Worm (Caenorhabditis elegans) whole organism, mixed stage, embryonic: Measurements from ENCODE around the gene F26F2.8.

Experiments used
- M03D4.4 ChIP-seq: sonication (generic microtip); optimal IDR thresholded peaks from 2 replicates; lab custom pipeline; 2017; ENCODE audit warnings: mild to moderate bottlenecking, missing genetic modification characterization, missing compliant biosample characterization
- bed-3 ChIP-seq: fragments of 200-800 bp; sonication (Bioruptor generic); optimal IDR thresholded peaks from 3 replicates; lab custom pipeline; 2018; ENCODE audit warnings: mild to moderate bottlenecking, missing genetic modification characterization, moderate library complexity, missing compliant biosample characterization
- blmp-1 ChIP-seq: fragments of 150-350 bp; optimal IDR thresholded peaks from 2 replicates; lab custom pipeline; 2014; ENCODE audit warnings: missing biosample characterization, missing genetic modification characterization
- ceh-39 ChIP-seq: fragments of 150-350 bp; optimal IDR thresholded peaks from 2 replicates; lab custom pipeline; 2014; ENCODE audit warnings: missing biosample characterization, missing genetic modification characterization
- ceh-43 ChIP-seq: fragments of 200-800 bp; sonication (Bioruptor generic); optimal IDR thresholded peaks from 2 replicates; lab custom pipeline; 2018; ENCODE audit warnings: mild to moderate bottlenecking, missing genetic modification characterization, moderate library complexity, missing compliant biosample characterization
- ceh-83 ChIP-seq: fragments of 200-800 bp; sonication (Bioruptor generic); optimal IDR thresholded peaks from 2 replicates; lab custom pipeline; 2018; ENCODE audit warnings: mild to moderate bottlenecking, missing genetic modification characterization, missing compliant biosample characterization
- ces-1 ChIP-seq: fragments of 150-350 bp; optimal IDR thresholded peaks from 2 replicates; lab custom pipeline; 2014; ENCODE audit warnings: missing biosample characterization, missing genetic modification reagents, missing genetic modification characterization
- cnd-1 ChIP-seq: fragments of 200-800 bp; sonication (Bioruptor generic); optimal IDR thresholded peaks from 2 replicates; lab custom pipeline; 2018; ENCODE audit warnings: mild to moderate bottlenecking, missing genetic modification characterization, missing compliant biosample characterization
- drap-1 ChIP-seq: fragments of 200-800 bp; sonication (Bioruptor generic); optimal IDR thresholded peaks from 3 replicates; lab custom pipeline; 2018; ENCODE audit warnings: mild to moderate bottlenecking, missing genetic modification characterization, missing compliant biosample characterization
- elt-1 ChIP-seq: sonication (generic microtip); optimal IDR thresholded peaks from 2 replicates; lab custom pipeline; 2017; ENCODE audit warnings: missing genetic modification characterization, mild to moderate bottlenecking, missing compliant biosample characterization, antibody characterized with exemption, moderate library complexity, borderline replicate concordance; ENCODE audit not compliant: insufficient read depth
- elt-3 ChIP-seq: fragments of 150-350 bp; optimal IDR thresholded peaks from 2 replicates; lab custom pipeline; 2014; ENCODE audit warnings: missing biosample characterization, missing genetic modification characterization
- flh-1 ChIP-seq: fragments of 200-800 bp; sonication (Bioruptor generic); optimal IDR thresholded peaks from 2 replicates; lab custom pipeline; 2018; ENCODE audit warnings: mild to moderate bottlenecking, missing genetic modification characterization, moderate library complexity, missing compliant biosample characterization
- ham-2 ChIP-seq: fragments of 200-800 bp; sonication (Bioruptor generic); optimal IDR thresholded peaks from 2 replicates; lab custom pipeline; 2018; ENCODE audit warnings: mild to moderate bottlenecking, missing genetic modification characterization, missing compliant biosample characterization
- hlh-1 ChIP-seq: fragments of 150-350 bp; optimal IDR thresholded peaks from 2 replicates; lab custom pipeline; 2014; ENCODE audit warnings: missing biosample characterization, missing genetic modification reagents, missing genetic modification characterization
- lin-13 ChIP-seq: fragments of 150-350 bp; optimal IDR thresholded peaks from 2 replicates; lab custom pipeline; 2014; ENCODE audit warnings: missing biosample characterization, missing genetic modification characterization
- lin-32 ChIP-seq: fragments of 200-800 bp; sonication (Bioruptor generic); optimal IDR thresholded peaks from 2 replicates; lab custom pipeline; 2018; ENCODE audit warnings: mild to moderate bottlenecking, missing genetic modification characterization, missing compliant biosample characterization
- lsy-2 ChIP-seq: fragments of 150-350 bp; optimal IDR thresholded peaks from 2 replicates; lab custom pipeline; 2014; ENCODE audit warnings: missing biosample characterization, missing genetic modification characterization
- mab-5 ChIP-seq: fragments of 150-350 bp; optimal IDR thresholded peaks from 2 replicates; lab custom pipeline; 2014; ENCODE audit warnings: missing biosample characterization, missing genetic modification characterization
- mep-1 ChIP-seq: fragments of 150-350 bp; optimal IDR thresholded peaks from 2 replicates; lab custom pipeline; 2017; ENCODE audit warnings: missing biosample characterization, missing genetic modification reagents, missing genetic modification characterization, inconsistent platforms
- mls-2 ChIP-seq: sonication (generic microtip); optimal IDR thresholded peaks from 2 replicates; lab custom pipeline; 2016; ENCODE audit warnings: mild to moderate bottlenecking, missing genetic modification characterization, moderate library complexity, missing compliant biosample characterization
- nhr-12 ChIP-seq: fragments of 150-350 bp; optimal IDR thresholded peaks from 2 replicates; lab custom pipeline; 2014; ENCODE audit warnings: missing biosample characterization, missing genetic modification characterization
- nhr-237 ChIP-seq: fragments of 150-350 bp; optimal IDR thresholded peaks from 2 replicates; lab custom pipeline; 2014; ENCODE audit warnings: missing biosample characterization, missing genetic modification characterization
- nhr-76 ChIP-seq: sonication (generic microtip); optimal IDR thresholded peaks from 2 replicates; lab custom pipeline; 2017; ENCODE audit warnings: missing biosample characterization, missing genetic modification characterization
- pha-4 ChIP-seq: fragments of 150-350 bp; optimal IDR thresholded peaks from 2 replicates; lab custom pipeline; 2018; ENCODE audit warnings: missing biosample characterization, missing genetic modification reagents, missing genetic modification characterization
- sem-2 ChIP-seq: fragments of 200-800 bp; sonication (Bioruptor generic); optimal IDR thresholded peaks from 2 replicates; lab custom pipeline; 2018; ENCODE audit warnings: mild to moderate bottlenecking, missing genetic modification characterization, missing compliant biosample characterization
- snpc-4 ChIP-seq: fragments of 150-350 bp; optimal IDR thresholded peaks from 2 replicates; lab custom pipeline; 2014; ENCODE audit warnings: missing biosample characterization, missing genetic modification characterization
- sptf-1 ChIP-seq: sonication (generic microtip); optimal IDR thresholded peaks from 2 replicates; lab custom pipeline; 2017; ENCODE audit warnings: mild to moderate bottlenecking, missing genetic modification characterization, moderate library complexity, missing compliant biosample characterization
- tbx-8 ChIP-seq: fragments of 200-800 bp; sonication (Bioruptor generic); optimal IDR thresholded peaks from 2 replicates; lab custom pipeline; 2018; ENCODE audit warnings: mild to moderate bottlenecking, missing genetic modification characterization, moderate library complexity, missing compliant biosample characterization
- unc-120 ChIP-seq: sonication (generic microtip); optimal IDR thresholded peaks from 2 replicates; lab custom pipeline; 2017; ENCODE audit warnings: missing genetic modification characterization, missing compliant biosample characterization; ENCODE audit not compliant: poor library complexity, severe bottlenecking
- unc-39 ChIP-seq: fragments of 150-350 bp; optimal IDR thresholded peaks from 2 replicates; lab custom pipeline; 2014; ENCODE audit warnings: missing biosample characterization, missing genetic modification characterization
- unc-62 ChIP-seq: fragments of 150-350 bp; optimal IDR thresholded peaks from 2 replicates; lab custom pipeline; 2014; ENCODE audit warnings: missing biosample characterization, missing genetic modification reagents, missing genetic modification characterization
- zip-8 ChIP-seq: fragments of 150-350 bp; optimal IDR thresholded peaks from 2 replicates; lab custom pipeline; 2014; ENCODE audit warnings: missing biosample characterization, missing genetic modification characterization
- ztf-11 ChIP-seq: fragments of 150-350 bp; optimal IDR thresholded peaks from 2 replicates; lab custom pipeline; 2014; ENCODE audit warnings: missing biosample characterization, missing genetic modification characterization

F26F2.8 gene

ce11 chrV:20603014-20603413, 23.7 kb downstream of the F26F2.8 start, which contains the start of gene ttr-11:
ttr-11 (plus strand) TSS chrV:20603314.
- TF ChIP-seq mab-5 (tag; lab: Kevin White, UChicago) (no peak), unc-62 (GFP tag; lab: Kevin White, UChicago) (no peak), mls-2 (no peak), sptf-1 (tag; lab: Kevin White, UChicago) (no peak), cnd-1 (tag; lab: Kevin White, UChicago) (no peak), lin-13 (tag; lab: Kevin White, UChicago) (no peak), lin-32 (GFP tag; lab: Kevin White, UChicago) (no peak), nhr-237 (tag; lab: Kevin White, UChicago) (no peak), sem-2 (GFP tag; lab: Kevin White, UChicago) (no peak), ces-1 (no peak), elt-3 (no peak), flh-1 (GFP tag; lab: Kevin White, UChicago) (no peak), ceh-43 (GFP tag; lab: Kevin White, UChicago) (no peak), nhr-76 (tag; lab: Kevin White, UChicago) (no peak), ham-2 (GFP tag; lab: Kevin White, UChicago) (no peak), pha-4 (tag; lab: Kevin White, UChicago) (no peak)

DNA sequence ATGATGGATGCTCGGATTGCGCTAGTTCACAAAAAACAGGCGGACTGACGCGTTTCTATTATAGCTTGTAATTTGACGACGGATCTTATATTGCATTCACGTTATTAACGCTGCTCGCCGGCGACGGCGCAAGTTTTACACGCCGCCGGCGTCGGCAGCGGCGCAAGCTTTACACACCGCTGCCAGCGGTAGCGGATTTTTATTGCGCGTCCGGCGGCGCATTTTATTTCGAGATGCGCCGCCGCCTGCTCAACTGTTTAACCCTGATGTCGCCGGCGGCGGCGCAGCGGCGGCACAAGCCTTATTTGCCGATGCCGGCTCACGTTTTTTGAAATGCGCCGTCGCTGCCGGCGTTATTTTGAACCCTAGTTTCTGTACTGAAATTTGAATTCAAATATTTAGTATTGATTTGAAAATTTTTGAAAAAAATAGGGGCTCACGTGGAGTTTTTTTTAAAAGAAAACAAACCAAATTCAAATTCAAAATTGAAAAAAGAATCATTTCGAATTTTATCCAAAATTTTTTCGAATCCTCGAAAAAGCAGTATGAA, 25.3 kb downstream of the F26F2.8 start, which contains the start of gene ttr-57:
Gene ttr-57, plus strand, starts transcription at position 500 of the 550 bp plus-strand sequence.
- TF ChIP-seq lin-32 (GFP tag; lab: Kevin White, UChicago) (no peak), bed-3 (GFP tag; lab: Kevin White, UChicago) (no peak), unc-62 (GFP tag; lab: Kevin White, UChicago) (no peak), unc-120 (tag; lab: Kevin White, UChicago) (no peak), zip-8 (no peak), mep-1 (tag; lab: Kevin White, UChicago) (no peak), pha-4 (tag; lab: Kevin White, UChicago) (no peak), unc-39 (tag; lab: Kevin White, UChicago) (no peak), mab-5 (tag; lab: Kevin White, UChicago) (no peak), mls-2 (no peak), lsy-2 (tag; lab: Kevin White, UChicago) (no peak)

- peak; percentile 56 for TF ChIP-seq sptf-1 (tag; lab: Kevin White, UChicago)
These were observed 26.5 kb downstream of the F26F2.8 start for ce11 chrV:20605812-20606211.

- TF ChIP-seq pha-4 (tag; lab: Kevin White, UChicago) = no peak
- TF ChIP-seq mab-5 (tag; lab: Kevin White, UChicago) = no peak
- no peak for TF ChIP-seq ham-2 (GFP tag; lab: Kevin White, UChicago)
- TF ChIP-seq ceh-43 (GFP tag; lab: Kevin White, UChicago) = no peak
- TF ChIP-seq tbx-8 (GFP tag; lab: Kevin White, UChicago) = no peak
- no peak for TF ChIP-seq M03D4.4 (tag; lab: Kevin White, UChicago)
- no peak for TF ChIP-seq nhr-12 (tag; lab: Kevin White, UChicago)
- TF ChIP-seq hlh-1 (tag; lab: Kevin White, UChicago) = no peak
- no peak for TF ChIP-seq flh-1 (GFP tag; lab: Kevin White, UChicago)
- no peak for TF ChIP-seq ceh-83 (GFP tag; lab: Kevin White, UChicago)
- TF ChIP-seq elt-1 (tag; lab: Kevin White, UChicago) = no peak
- no peak for TF ChIP-seq blmp-1
- TF ChIP-seq ztf-11 (tag; lab: Kevin White, UChicago) = no peak
- no peak for TF ChIP-seq ceh-39 (tag; lab: Kevin White, UChicago)
- TF ChIP-seq snpc-4 (tag; lab: Kevin White, UChicago) = no peak
- TF ChIP-seq drap-1 (GFP tag; lab: Kevin White, UChicago) = no peak
These were observed 27.3 kb downstream of the F26F2.8 start, which contains the start of gene F46B3.23 for ce11 chrV:20606617-20607016. F46B3.23 (minus strand) TSS chrV:20606717.
